Worm (Caenorhabditis elegans): Measurements from ENCODE around the gene vab-1.

DNA sequence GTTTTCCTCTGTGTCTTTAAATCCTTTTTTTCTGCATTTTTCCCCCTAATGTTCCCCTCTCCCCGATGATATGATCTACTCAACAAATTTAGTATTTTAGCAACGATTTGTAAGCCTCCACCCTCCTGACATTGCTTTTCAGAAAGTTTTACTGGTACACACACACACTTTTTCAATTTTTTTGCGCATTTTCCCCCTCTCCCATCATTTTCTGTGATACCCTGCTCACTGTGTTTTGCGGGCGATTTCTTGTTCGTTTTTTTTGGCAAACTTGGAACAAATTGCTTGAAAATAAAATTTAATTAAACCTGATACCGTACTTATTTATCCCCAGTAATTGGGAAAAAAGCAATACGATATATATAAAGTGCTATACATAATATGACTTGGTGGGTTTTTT, 18.9 kb downstream of the vab-1 start:
- TF ChIP-seq him-1 (tag; optimal IDR thresholded peaks at IDR 0.05) (no peak), dao-5 (tag; optimal IDR thresholded peaks at IDR 0.05) (no peak), W03F9.2 (tag; optimal IDR thresholded peaks at IDR 0.05) (no peak)

Measured in whole organism, L4/young adult.